Worm (Caenorhabditis elegans) whole organism, mixed stage, embryonic: Measurements from ENCODE around the gene C08F1.11.

Experiments used
- M03D4.4 ChIP-seq: sonication (generic microtip); optimal IDR thresholded peaks from 2 replicates; lab custom pipeline; 2017; ENCODE audit warnings: mild to moderate bottlenecking, missing genetic modification characterization, missing compliant biosample characterization
- bed-3 ChIP-seq: fragments of 200-800 bp; sonication (Bioruptor generic); optimal IDR thresholded peaks from 3 replicates; lab custom pipeline; 2018; ENCODE audit warnings: mild to moderate bottlenecking, missing genetic modification characterization, moderate library complexity, missing compliant biosample characterization
- blmp-1 ChIP-seq: fragments of 150-350 bp; optimal IDR thresholded peaks from 2 replicates; lab custom pipeline; 2014; ENCODE audit warnings: missing biosample characterization, missing genetic modification characterization
- ceh-39 ChIP-seq: fragments of 150-350 bp; optimal IDR thresholded peaks from 2 replicates; lab custom pipeline; 2014; ENCODE audit warnings: missing biosample characterization, missing genetic modification characterization
- ceh-83 ChIP-seq: fragments of 200-800 bp; sonication (Bioruptor generic); optimal IDR thresholded peaks from 2 replicates; lab custom pipeline; 2018; ENCODE audit warnings: mild to moderate bottlenecking, missing genetic modification characterization, missing compliant biosample characterization
- ces-1 ChIP-seq: fragments of 150-350 bp; optimal IDR thresholded peaks from 2 replicates; lab custom pipeline; 2014; ENCODE audit warnings: missing biosample characterization, missing genetic modification reagents, missing genetic modification characterization
- cnd-1 ChIP-seq: fragments of 200-800 bp; sonication (Bioruptor generic); optimal IDR thresholded peaks from 2 replicates; lab custom pipeline; 2018; ENCODE audit warnings: mild to moderate bottlenecking, missing genetic modification characterization, missing compliant biosample characterization
- drap-1 ChIP-seq: fragments of 200-800 bp; sonication (Bioruptor generic); optimal IDR thresholded peaks from 3 replicates; lab custom pipeline; 2018; ENCODE audit warnings: mild to moderate bottlenecking, missing genetic modification characterization, missing compliant biosample characterization
- elt-1 ChIP-seq: sonication (generic microtip); optimal IDR thresholded peaks from 2 replicates; lab custom pipeline; 2017; ENCODE audit warnings: missing genetic modification characterization, mild to moderate bottlenecking, missing compliant biosample characterization, antibody characterized with exemption, moderate library complexity, borderline replicate concordance; ENCODE audit not compliant: insufficient read depth
- elt-3 ChIP-seq: fragments of 150-350 bp; optimal IDR thresholded peaks from 2 replicates; lab custom pipeline; 2014; ENCODE audit warnings: missing biosample characterization, missing genetic modification characterization
- flh-1 ChIP-seq: fragments of 200-800 bp; sonication (Bioruptor generic); optimal IDR thresholded peaks from 2 replicates; lab custom pipeline; 2018; ENCODE audit warnings: mild to moderate bottlenecking, missing genetic modification characterization, moderate library complexity, missing compliant biosample characterization
- ham-2 ChIP-seq: fragments of 200-800 bp; sonication (Bioruptor generic); optimal IDR thresholded peaks from 2 replicates; lab custom pipeline; 2018; ENCODE audit warnings: mild to moderate bottlenecking, missing genetic modification characterization, missing compliant biosample characterization
- hlh-1 ChIP-seq: fragments of 150-350 bp; optimal IDR thresholded peaks from 2 replicates; lab custom pipeline; 2014; ENCODE audit warnings: missing biosample characterization, missing genetic modification reagents, missing genetic modification characterization
- lin-13 ChIP-seq: fragments of 150-350 bp; optimal IDR thresholded peaks from 2 replicates; lab custom pipeline; 2014; ENCODE audit warnings: missing biosample characterization, missing genetic modification characterization
- lin-32 ChIP-seq: fragments of 200-800 bp; sonication (Bioruptor generic); optimal IDR thresholded peaks from 2 replicates; lab custom pipeline; 2018; ENCODE audit warnings: mild to moderate bottlenecking, missing genetic modification characterization, missing compliant biosample characterization
- lsy-2 ChIP-seq: fragments of 150-350 bp; optimal IDR thresholded peaks from 2 replicates; lab custom pipeline; 2014; ENCODE audit warnings: missing biosample characterization, missing genetic modification characterization
- mab-5 ChIP-seq: fragments of 150-350 bp; optimal IDR thresholded peaks from 2 replicates; lab custom pipeline; 2014; ENCODE audit warnings: missing biosample characterization, missing genetic modification characterization
- mls-2 ChIP-seq: sonication (generic microtip); optimal IDR thresholded peaks from 2 replicates; lab custom pipeline; 2016; ENCODE audit warnings: mild to moderate bottlenecking, missing genetic modification characterization, moderate library complexity, missing compliant biosample characterization
- nhr-12 ChIP-seq: fragments of 150-350 bp; optimal IDR thresholded peaks from 2 replicates; lab custom pipeline; 2014; ENCODE audit warnings: missing biosample characterization, missing genetic modification characterization
- nhr-2 ChIP-seq: fragments of 150-350 bp; optimal IDR thresholded peaks from 2 replicates; lab custom pipeline; 2014; ENCODE audit warnings: missing biosample characterization, missing genetic modification characterization
- nhr-237 ChIP-seq: fragments of 150-350 bp; optimal IDR thresholded peaks from 2 replicates; lab custom pipeline; 2014; ENCODE audit warnings: missing biosample characterization, missing genetic modification characterization
- nhr-28 ChIP-seq: fragments of 150-350 bp; optimal IDR thresholded peaks from 2 replicates; lab custom pipeline; 2014; ENCODE audit warnings: missing biosample characterization, missing genetic modification characterization
- nhr-76 ChIP-seq: sonication (generic microtip); optimal IDR thresholded peaks from 2 replicates; lab custom pipeline; 2017; ENCODE audit warnings: missing biosample characterization, missing genetic modification characterization
- pha-4 ChIP-seq: fragments of 150-350 bp; optimal IDR thresholded peaks from 2 replicates; lab custom pipeline; 2018; ENCODE audit warnings: missing biosample characterization, missing genetic modification reagents, missing genetic modification characterization
- snpc-4 ChIP-seq: fragments of 150-350 bp; optimal IDR thresholded peaks from 2 replicates; lab custom pipeline; 2014; ENCODE audit warnings: missing biosample characterization, missing genetic modification characterization
- sptf-1 ChIP-seq: sonication (generic microtip); optimal IDR thresholded peaks from 2 replicates; lab custom pipeline; 2017; ENCODE audit warnings: mild to moderate bottlenecking, missing genetic modification characterization, moderate library complexity, missing compliant biosample characterization
- unc-120 ChIP-seq: sonication (generic microtip); optimal IDR thresholded peaks from 2 replicates; lab custom pipeline; 2017; ENCODE audit warnings: missing genetic modification characterization, missing compliant biosample characterization; ENCODE audit not compliant: poor library complexity, severe bottlenecking
- unc-39 ChIP-seq: fragments of 150-350 bp; optimal IDR thresholded peaks from 2 replicates; lab custom pipeline; 2014; ENCODE audit warnings: missing biosample characterization, missing genetic modification characterization
- unc-62 ChIP-seq: fragments of 150-350 bp; optimal IDR thresholded peaks from 2 replicates; lab custom pipeline; 2014; ENCODE audit warnings: missing biosample characterization, missing genetic modification reagents, missing genetic modification characterization
- zip-8 ChIP-seq: fragments of 150-350 bp; optimal IDR thresholded peaks from 2 replicates; lab custom pipeline; 2014; ENCODE audit warnings: missing biosample characterization, missing genetic modification characterization
- ztf-11 ChIP-seq: fragments of 150-350 bp; optimal IDR thresholded peaks from 2 replicates; lab custom pipeline; 2014; ENCODE audit warnings: missing biosample characterization, missing genetic modification characterization

C08F1.11 gene

ce11 chrII:1752990-1753389 is 31.7 kb downstream of the C08F1.11 start, which contains the start of gene F36H5.9:
F36H5.9 (minus strand) TSS chrII:1753090.
- no peak for TF ChIP-seq sptf-1 (tag; lab: Kevin White, UChicago)
- no peak for TF ChIP-seq M03D4.4 (tag; lab: Kevin White, UChicago)
- no peak for TF ChIP-seq flh-1 (GFP tag; lab: Kevin White, UChicago)
- no peak for TF ChIP-seq unc-120 (tag; lab: Kevin White, UChicago)
- TF ChIP-seq unc-62: no peak
- TF ChIP-seq lin-32 (GFP tag; lab: Kevin White, UChicago): no peak
- TF ChIP-seq drap-1 (GFP tag; lab: Kevin White, UChicago): no peak
- no peak for TF ChIP-seq hlh-1 (tag; lab: Kevin White, UChicago)
- TF ChIP-seq nhr-76 (tag; lab: Kevin White, UChicago): no peak
- no peak for TF ChIP-seq nhr-2 (tag; lab: Kevin White, UChicago)
- TF ChIP-seq mab-5 (tag; lab: Kevin White, UChicago): no peak
- TF ChIP-seq pha-4 (tag; lab: Kevin White, UChicago): no peak
- TF ChIP-seq snpc-4 (tag; lab: Kevin White, UChicago): no peak
- TF ChIP-seq nhr-12 (tag; lab: Kevin White, UChicago): no peak
- TF ChIP-seq zip-8 (tag; lab: Kevin White, UChicago): no peak
- TF ChIP-seq mls-2 (tag; lab: Kevin White, UChicago): no peak
- no peak for TF ChIP-seq unc-39

ce11 chrII:1750413-1750812 is 34.3 kb downstream of the C08F1.11 start, which contains the start of the genes F36H5.13 and F36H5.8:
F36H5.13 (minus strand) TSS chrII:1750513.
F36H5.8 (minus strand) TSS chrII:1750686.
- TF ChIP-seq lin-32 (GFP tag; lab: Kevin White, UChicago) (no peak), ceh-39 (no peak), nhr-2 (tag; lab: Kevin White, UChicago) (no peak), ceh-83 (GFP tag; lab: Kevin White, UChicago) (no peak), flh-1 (GFP tag; lab: Kevin White, UChicago) (no peak), cnd-1 (tag; lab: Kevin White, UChicago) (no peak), lsy-2 (tag; lab: Kevin White, UChicago) (no peak), ces-1 (GFP tag; lab: Kevin White, UChicago) (no peak), nhr-28 (tag; lab: Kevin White, UChicago) (no peak), unc-120 (tag; lab: Kevin White, UChicago) (no peak), lin-13 (tag; lab: Kevin White, UChicago) (no peak), nhr-237 (tag; lab: Kevin White, UChicago) (no peak), ztf-11 (tag; lab: Kevin White, UChicago) (no peak), blmp-1 (tag; lab: Kevin White, UChicago) (no peak), unc-39 (no peak), pha-4 (tag; lab: Kevin White, UChicago) (no peak)

- TF ChIP-seq elt-3 (no peak), flh-1 (GFP tag; lab: Kevin White, UChicago) (no peak)
These were observed 40.5 kb downstream of the C08F1.11 start, which contains the start of gene clec-19 for ce11 chrII:1744183-1744582. clec-19 (plus strand) TSS chrII:1744483.

- TF ChIP-seq ham-2 (no peak), nhr-28 (tag; lab: Kevin White, UChicago) (no peak)
These were observed 42.2 kb downstream of the C08F1.11 start, which contains the start of gene F36H5.12 for ce11 chrII:1742535-1742934. F36H5.12 (plus strand) TSS chrII:1742835.

ce11 chrII:1741248-1741647 is 43.5 kb downstream of the C08F1.11 start, which contains the start of gene K07G6.1:
K07G6.1 (plus strand) TSS chrII:1741548.
- TF ChIP-seq ham-2: no peak
- TF ChIP-seq elt-3: no peak
- no peak for TF ChIP-seq ceh-83 (GFP tag; lab: Kevin White, UChicago)
- TF ChIP-seq unc-39: no peak
- TF ChIP-seq lin-13 (tag; lab: Kevin White, UChicago): no peak
- no peak for TF ChIP-seq nhr-237 (tag; lab: Kevin White, UChicago)
- no peak for TF ChIP-seq elt-1 (tag; lab: Kevin White, UChicago)
- no peak for TF ChIP-seq sptf-1 (tag; lab: Kevin White, UChicago)
- no peak for TF ChIP-seq nhr-28 (tag; lab: Kevin White, UChicago)
- no peak for TF ChIP-seq snpc-4 (tag; lab: Kevin White, UChicago)
- no peak for TF ChIP-seq zip-8 (tag; lab: Kevin White, UChicago)
- TF ChIP-seq bed-3 (GFP tag; lab: Kevin White, UChicago): no peak
- no peak for TF ChIP-seq nhr-12 (tag; lab: Kevin White, UChicago)
- TF ChIP-seq unc-120 (tag; lab: Kevin White, UChicago): no peak
- no peak for TF ChIP-seq mab-5 (tag; lab: Kevin White, UChicago)
- TF ChIP-seq M03D4.4 (tag; lab: Kevin White, UChicago): no peak
- no peak for TF ChIP-seq hlh-1 (tag; lab: Kevin White, UChicago)
- TF ChIP-seq flh-1 (GFP tag; lab: Kevin White, UChicago): no peak
